Fruit fly (Drosophila melanogaster) ovary, adult (tissue): ENCODE measurements around the gene hgo.

Experiments
- CG17801 ChIP-seq: fragments of 200-800 bp; optimal IDR thresholded peaks from 2 replicates; lab custom pipeline; 2019; ENCODE audit warnings: missing biosample characterization, mild to moderate bottlenecking, missing genetic modification characterization, moderate library complexity; ENCODE audit not compliant: partially characterized antibody

The hgo gene

DNA sequence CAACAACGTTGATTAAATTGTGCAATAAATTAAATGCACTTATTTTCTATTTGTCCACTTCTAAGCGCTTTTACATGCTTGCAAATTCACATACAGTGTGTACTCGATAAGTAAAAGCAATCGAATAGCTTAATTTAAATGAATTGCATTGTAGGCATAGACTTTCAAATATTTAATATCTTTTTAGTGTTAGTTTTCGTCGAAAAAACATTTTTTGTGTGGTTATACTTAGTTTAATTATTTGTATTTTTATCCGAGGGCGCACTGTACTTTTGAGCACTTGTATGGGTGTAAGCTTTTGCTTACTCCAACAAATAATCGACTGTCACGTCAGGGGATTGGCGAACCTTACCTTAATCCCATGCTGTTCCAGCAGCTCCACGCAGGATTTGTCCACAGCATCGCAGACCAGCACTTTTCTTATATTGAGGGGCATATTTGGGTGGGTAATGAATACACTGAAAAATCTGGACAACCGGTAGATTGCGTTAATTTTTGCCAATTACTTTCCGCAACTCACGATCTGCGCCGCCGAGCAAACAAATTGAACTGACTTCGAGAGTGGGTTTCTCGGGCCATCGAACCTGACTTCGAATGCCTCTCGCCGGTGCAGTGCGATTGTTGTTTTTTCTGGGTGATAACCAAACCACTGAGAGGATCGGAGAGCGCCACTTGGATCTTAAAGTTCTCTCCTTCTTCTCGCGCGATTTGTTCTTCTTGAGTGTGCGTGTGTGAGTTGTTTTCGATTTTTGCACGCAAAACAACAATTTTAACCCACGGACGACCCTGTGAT, 19.2 kb downstream of the hgo start, which contains the start of gene CG6287:
CG6287 (minus strand) TSS at position 556 of the 793 bp plus-strand sequence.
- TF ChIP-seq CG17801, result peak; percentile 99

- no peak for TF ChIP-seq CG17801
Measured at dm6 chr2L:11167997-11168396, 31.8 kb downstream of the hgo start.

- no peak for TF ChIP-seq CG17801
Measured at dm6 chr2L:11168684-11169549, 32.7 kb downstream of the hgo start.

DNA sequence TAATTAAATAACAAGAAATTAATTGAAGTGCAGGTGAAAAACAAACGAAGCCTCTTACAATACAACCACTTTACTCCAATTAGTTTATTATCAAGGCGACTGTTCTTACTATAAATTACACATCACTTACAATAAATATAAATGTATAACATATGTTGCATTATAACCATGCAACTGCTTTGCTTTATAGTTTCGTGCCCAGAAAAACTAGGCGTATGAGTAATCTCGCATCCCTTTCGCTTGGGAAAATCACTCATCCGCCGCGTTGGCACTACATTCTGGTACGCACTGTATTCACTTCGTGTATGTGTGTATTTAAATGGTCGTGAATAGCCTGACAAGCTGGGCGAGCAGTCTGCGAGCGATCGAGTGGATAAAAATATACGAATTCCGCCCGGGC, 33.7 kb downstream of the hgo start:
- no peak for TF ChIP-seq CG17801

DNA sequence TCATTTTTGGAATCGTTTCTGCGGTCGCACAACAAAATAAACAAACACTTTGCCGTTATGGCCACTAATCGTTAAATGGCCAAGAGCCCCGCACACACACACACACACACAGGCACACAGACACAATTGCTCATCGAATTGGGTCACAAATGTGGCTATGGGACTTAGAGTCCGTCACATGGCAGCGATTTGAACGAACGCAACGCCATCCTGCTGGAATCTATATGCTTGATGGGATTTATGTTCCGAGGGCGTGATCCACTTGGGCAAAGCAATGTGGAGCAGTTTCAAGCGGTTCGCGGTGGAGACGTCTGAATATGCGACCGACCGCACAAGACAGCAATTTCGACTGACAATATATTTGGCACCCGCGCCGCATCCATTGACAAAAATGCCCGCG, 34.4 kb downstream of the hgo start:
- TF ChIP-seq CG17801, result no peak

DNA sequence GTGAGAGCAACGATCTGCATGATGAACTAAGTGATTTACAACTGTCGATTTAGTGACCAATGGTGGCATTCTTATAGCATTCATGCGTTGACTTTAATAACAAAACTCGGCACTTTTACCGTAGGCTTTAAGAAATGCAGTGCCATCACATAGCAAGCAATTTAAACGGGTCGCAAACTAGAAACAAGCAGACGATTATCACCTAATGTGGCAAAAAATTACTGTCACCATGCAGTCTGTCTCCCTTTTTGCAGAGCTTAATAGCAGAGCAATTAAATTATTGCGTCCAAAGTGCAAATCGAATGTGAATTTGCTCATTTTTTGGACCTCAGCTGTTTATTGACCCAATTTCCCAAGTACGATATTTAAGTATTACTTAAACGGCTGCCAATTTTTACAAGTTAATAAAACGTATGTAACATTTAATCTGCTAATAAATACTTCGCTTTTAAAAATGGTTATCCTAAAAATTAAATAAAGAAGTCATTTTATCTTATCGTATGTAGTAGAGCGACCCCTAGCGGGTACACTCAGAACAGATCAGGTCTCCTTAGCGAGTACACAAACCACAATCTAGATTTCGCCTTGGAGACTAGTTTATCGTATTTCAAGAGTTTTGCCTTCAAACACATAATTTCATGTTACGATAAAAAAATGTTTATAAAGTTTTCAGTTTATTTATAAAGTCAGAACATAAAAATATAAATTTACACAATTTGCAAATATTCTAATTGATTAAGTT, 35.6 kb downstream of the hgo start, which contains the start of gene Vm32E:
Vm32E (minus strand) TSS at position 51 of the 742 bp plus-strand sequence.
- TF ChIP-seq CG17801, result no peak

dm6 chr2L:11175393-11176258, 39.4 kb downstream of the hgo start:
- no peak for TF ChIP-seq CG17801

DNA sequence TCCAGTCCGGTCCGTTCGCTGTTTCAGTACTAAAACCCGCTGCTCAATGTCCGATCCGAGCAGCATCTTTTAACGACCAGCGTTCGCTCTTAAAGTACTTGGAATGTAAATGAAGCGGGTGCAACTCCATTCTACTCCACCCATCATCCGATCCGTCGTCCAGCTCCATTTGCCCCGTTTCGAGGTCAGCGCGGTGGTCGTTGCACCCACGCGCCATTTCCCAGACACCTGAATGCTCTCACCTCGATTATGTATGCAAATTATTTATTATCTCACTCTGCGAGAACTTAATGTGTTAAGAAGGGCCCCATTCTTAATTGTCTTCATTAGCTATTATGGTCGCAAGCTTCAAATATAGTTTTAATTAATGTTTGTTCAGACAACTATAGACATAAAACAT, 42.1 kb downstream of the hgo start:
- TF ChIP-seq CG17801, result no peak

dm6 chr2L:11178826-11179391, 42.7 kb downstream of the hgo start, which contains the start of gene Boh2:
Gene Boh2, plus strand, starts transcription at chr2L:11179032.
- peak; percentile 50 for TF ChIP-seq CG17801

DNA sequence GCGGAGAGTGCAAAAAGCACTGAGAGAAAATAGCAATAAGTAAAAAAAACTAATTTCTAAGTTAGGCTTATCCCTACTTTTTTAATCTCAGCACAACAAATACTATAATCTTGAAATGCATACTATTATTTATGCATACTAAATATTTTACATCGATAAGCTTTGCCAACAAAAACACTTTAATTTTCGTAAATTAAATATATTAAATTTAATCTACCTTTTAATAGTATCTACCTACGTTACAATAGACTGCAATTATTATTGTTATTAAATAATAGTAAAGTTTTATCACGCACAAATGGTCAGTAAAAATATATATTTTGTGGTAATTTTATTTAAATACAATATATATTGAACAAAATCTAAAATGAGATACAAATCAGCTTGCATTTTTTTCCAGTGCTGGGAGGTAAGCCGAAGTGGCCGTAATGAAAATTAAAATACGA, 46.0 kb downstream of the hgo start:
- no peak for TF ChIP-seq CG17801

DNA sequence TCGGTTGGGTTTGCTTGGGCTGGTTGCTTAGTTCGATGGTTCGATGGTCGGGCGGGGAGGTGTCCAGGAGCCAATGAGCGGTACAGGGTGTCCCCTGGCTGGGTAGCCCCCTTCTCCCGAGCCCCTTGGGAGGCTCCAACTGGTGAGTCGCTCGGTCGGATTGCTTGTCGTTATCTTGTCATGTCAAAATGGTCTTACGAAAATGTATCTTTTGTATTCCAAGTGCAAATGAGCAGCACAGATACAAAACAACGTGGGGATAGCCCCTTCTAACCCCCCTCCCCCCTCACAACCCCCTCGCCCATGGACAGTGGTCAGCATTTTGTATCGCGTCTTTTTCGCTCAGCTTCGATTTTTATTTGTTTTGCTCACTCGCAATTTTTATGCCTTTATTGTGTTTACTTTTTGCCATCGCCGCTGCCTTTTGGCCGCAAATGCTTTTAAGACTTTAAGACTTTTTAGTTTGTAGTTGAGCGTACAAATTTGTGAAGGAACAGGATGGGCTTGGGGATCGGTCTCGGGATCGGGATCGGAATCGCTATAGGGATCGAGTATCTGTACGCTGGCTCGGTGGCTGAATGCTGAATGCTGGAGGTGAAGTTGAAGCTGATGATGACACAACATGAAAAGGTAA, 46.5 kb downstream of the hgo start:
- no peak for TF ChIP-seq CG17801

- no peak for TF ChIP-seq CG17801
Measured at dm6 chr2L:11184144-11184543, 48.0 kb downstream of the hgo start.
